Fruit fly (Drosophila melanogaster) whole organism, embryonic: Measurements from ENCODE around the gene CG7164.

ENCODE experiments used
- CG10431 ChIP-seq: fragments of 200-800 bp; sonication (Bioruptor generic); optimal IDR thresholded peaks from 3 replicates; lab custom pipeline; 2018; ENCODE audit warnings: missing biosample characterization, mild to moderate bottlenecking, missing genetic modification characterization
- CG3163 ChIP-seq: fragments of 200-800 bp; sonication (Bioruptor generic); optimal IDR thresholded peaks from 3 replicates; lab custom pipeline; 2016; ENCODE audit warnings: missing biosample characterization, missing genetic modification characterization
- CG7556 ChIP-seq: fragments of 200-800 bp; sonication (Bioruptor generic); optimal IDR thresholded peaks from 2 replicates; lab custom pipeline; 2017; ENCODE audit warnings: missing biosample characterization, mild to moderate bottlenecking, missing genetic modification characterization
- CG7839 ChIP-seq: fragments of 200-800 bp; sonication (Bioruptor generic); optimal IDR thresholded peaks from 3 replicates; lab custom pipeline; 2018; ENCODE audit warnings: missing biosample characterization, mild to moderate bottlenecking, missing genetic modification characterization, moderate library complexity

DNA sequence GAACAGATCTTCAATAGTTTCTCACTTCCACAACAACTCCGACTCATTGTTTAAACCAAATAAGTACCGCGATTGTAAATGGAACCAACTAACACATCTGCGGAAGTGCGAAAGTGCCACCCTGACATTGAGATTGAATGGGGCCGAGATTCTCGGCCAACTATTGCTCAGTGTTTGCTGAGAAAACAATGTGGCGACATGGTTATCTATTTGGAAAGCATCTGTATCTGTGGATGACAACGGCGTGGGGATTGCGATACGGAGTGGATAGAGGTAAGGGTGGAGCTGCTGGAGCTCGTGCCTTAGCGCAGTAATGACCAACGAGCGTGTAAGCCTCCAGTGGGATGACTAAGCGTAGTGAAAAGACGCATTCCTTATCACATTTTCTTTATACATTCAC, 6.0 kb upstream of the CG7164 start:
- TF ChIP-seq CG3163 (GFP tag; lab: Kevin White, UChicago) (no peak), CG7556 (GFP tag; lab: Kevin White, UChicago) (no peak), CG7839 (tag; lab: Kevin White, UChicago) (no peak), CG10431 (GFP tag; lab: Kevin White, UChicago) (no peak)
